Fruit fly (Drosophila melanogaster) whole organism, embryonic: ENCODE measurements around the gene Nse1.

Experiments
- ATbp ChIP-seq: fragments of 200-800 bp; sonication (Bioruptor generic); optimal IDR thresholded peaks from 2 replicates; lab custom pipeline; 2017; ENCODE audit warnings: missing biosample characterization, mild to moderate bottlenecking, missing genetic modification characterization, missing genetic modification reagents
- Awh ChIP-seq: fragments of 200-800 bp; sonication (Bioruptor generic); IDR thresholded peaks from 2 replicates; pipeline ENCODE4, ENCODE4 v1.3.6; 2022; ENCODE audit warnings: missing biosample characterization, missing genetic modification characterization
- B-H1 ChIP-seq: fragments of 200-800 bp; sonication (Bioruptor generic); IDR thresholded peaks from 3 replicates; pipeline ENCODE4 v1.3.6; 2022; ENCODE audit warnings: missing biosample characterization, missing genetic modification characterization
- CG13424 ChIP-seq: fragments of 200-800 bp; sonication (Bioruptor generic); optimal IDR thresholded peaks from 2 replicates; lab custom pipeline; 2019; ENCODE audit warnings: missing biosample characterization, mild to moderate bottlenecking, missing genetic modification characterization, moderate library complexity
- CG13775 ChIP-seq: fragments of 200-800 bp; sonication (Bioruptor generic); optimal IDR thresholded peaks from 3 replicates; lab custom pipeline; 2017; ENCODE audit warnings: missing biosample characterization, mild to moderate bottlenecking, missing genetic modification characterization
- CG14965 ChIP-seq: fragments of 200-800 bp; sonication (Bioruptor generic); optimal IDR thresholded peaks from 2 replicates; lab custom pipeline; 2016; ENCODE audit warnings: missing biosample characterization, missing genetic modification characterization, borderline replicate concordance
- CG1602 ChIP-seq: fragments of 200-800 bp; sonication (Bioruptor generic); optimal IDR thresholded peaks from 3 replicates; lab custom pipeline; 2016; ENCODE audit warnings: missing biosample characterization, missing genetic modification characterization
- CG17328 ChIP-seq: fragments of 200-800 bp; sonication (Bioruptor generic); IDR thresholded peaks from 2 replicates; pipeline ENCODE4 v1.3.6; 2022; ENCODE audit warnings: missing biosample characterization, missing genetic modification characterization
- CG17359 ChIP-seq: fragments of 200-800 bp; sonication (Bioruptor generic); optimal IDR thresholded peaks from 3 replicates; lab custom pipeline; 2018; ENCODE audit warnings: missing biosample characterization, mild to moderate bottlenecking, missing genetic modification characterization, moderate library complexity
- CG17568 ChIP-seq: fragments of 200-800 bp; sonication (Bioruptor generic); optimal IDR thresholded peaks from 2 replicates; lab custom pipeline; 2018; ENCODE audit warnings: missing biosample characterization, mild to moderate bottlenecking, missing genetic modification characterization, moderate library complexity
- CG2889 ChIP-seq: fragments of 200-800 bp; sonication (Bioruptor generic); IDR thresholded peaks from 3 replicates; pipeline ENCODE4 v1.3.6; 2022; ENCODE audit warnings: missing biosample characterization, missing genetic modification characterization
- CG34224 ChIP-seq: fragments of 200-800 bp; sonication (Bioruptor generic); IDR thresholded peaks from 3 replicates; pipeline ENCODE4 v1.3.6; 2022; ENCODE audit warnings: missing biosample characterization, missing genetic modification characterization; ENCODE audit not compliant: partially characterized antibody
- CG4282 ChIP-seq: fragments of 200-800 bp; sonication (Bioruptor generic); optimal IDR thresholded peaks from 2 replicates; lab custom pipeline; 2016; ENCODE audit warnings: missing biosample characterization, missing genetic modification characterization
- CG6683 ChIP-seq: fragments of 200-800 bp; sonication (Bioruptor generic); optimal IDR thresholded peaks from 2 replicates; lab custom pipeline; 2017; ENCODE audit warnings: missing biosample characterization, mild to moderate bottlenecking, missing genetic modification characterization, missing genetic modification reagents
- CG6689 ChIP-seq: fragments of 200-800 bp; sonication (Bioruptor generic); IDR thresholded peaks from 2 replicates; pipeline ENCODE4 v1.3.6; 2022; ENCODE audit warnings: missing biosample characterization, missing genetic modification characterization
- CG8281 ChIP-seq: fragments of 200-800 bp; sonication (Bioruptor generic); optimal IDR thresholded peaks from 2 replicates; lab custom pipeline; 2018; ENCODE audit warnings: missing biosample characterization, mild to moderate bottlenecking, missing genetic modification characterization, moderate library complexity
- Dbx ChIP-seq: fragments of 200-800 bp; sonication (Bioruptor generic); IDR thresholded peaks from 3 replicates; pipeline ENCODE4 v1.3.6; 2022; ENCODE audit warnings: missing biosample characterization, missing genetic modification characterization
- Deaf1 ChIP-seq: fragments of 200-800 bp; optimal IDR thresholded peaks from 3 replicates; lab custom pipeline; 2019; ENCODE audit warnings: missing biosample characterization, mild to moderate bottlenecking, missing genetic modification characterization, moderate library complexity
- ERR ChIP-seq: fragments of 200-800 bp; sonication (Bioruptor generic); optimal IDR thresholded peaks from 2 replicates; lab custom pipeline; 2016; ENCODE audit warnings: missing biosample characterization, missing genetic modification characterization
- Max ChIP-seq: fragments of 200-800 bp; sonication (Bioruptor generic); optimal IDR thresholded peaks from 2 replicates; lab custom pipeline; 2016; ENCODE audit warnings: missing biosample characterization, mild to moderate bottlenecking, missing genetic modification characterization
- PHDP ChIP-seq: fragments of 200-800 bp; sonication (Bioruptor generic); optimal IDR thresholded peaks from 3 replicates; lab custom pipeline; 2018; ENCODE audit warnings: missing biosample characterization, mild to moderate bottlenecking, missing genetic modification characterization, moderate library complexity
- Ravus ChIP-seq: fragments of 200-800 bp; sonication (Bioruptor generic); IDR thresholded peaks from 2 replicates; pipeline ENCODE4 v1.3.6; 2022; ENCODE audit warnings: missing biosample characterization, missing genetic modification characterization
- Scr ChIP-seq: fragments of 200-800 bp; sonication (Bioruptor generic); IDR thresholded peaks from 2 replicates; pipeline ENCODE4 v1.3.6; 2022; ENCODE audit warnings: missing biosample characterization, missing genetic modification characterization; ENCODE audit not compliant: partially characterized antibody
- Spps ChIP-seq: fragments of 200-800 bp; sonication (Bioruptor generic); optimal IDR thresholded peaks from 2 replicates; lab custom pipeline; 2018; ENCODE audit warnings: missing biosample characterization, mild to moderate bottlenecking, missing genetic modification characterization
- Taf1 ChIP-seq: fragments of 200-800 bp; sonication (Bioruptor generic); IDR thresholded peaks from 2 replicates; pipeline ENCODE4 v1.3.6; 2022; ENCODE audit warnings: missing biosample characterization, missing genetic modification characterization
- YL-1 ChIP-seq: fragments of 200-800 bp; sonication (Bioruptor generic); optimal IDR thresholded peaks from 3 replicates; lab custom pipeline; 2017; ENCODE audit warnings: missing biosample characterization, mild to moderate bottlenecking, missing genetic modification characterization
- aop ChIP-seq: fragments of 200-800 bp; sonication (Bioruptor generic); IDR thresholded peaks from 2 replicates; pipeline ENCODE4 v1.3.6; 2022; ENCODE audit warnings: missing biosample characterization, missing genetic modification characterization
- ato ChIP-seq: fragments of 200-800 bp; sonication (Bioruptor generic); IDR thresholded peaks from 2 replicates; pipeline ENCODE4 v1.3.6; 2022; ENCODE audit warnings: missing biosample characterization, missing genetic modification characterization; ENCODE audit not compliant: partially characterized antibody
- caup ChIP-seq: fragments of 200-800 bp; sonication (Bioruptor generic); optimal IDR thresholded peaks from 3 replicates; lab custom pipeline; 2017; ENCODE audit warnings: missing biosample characterization, mild to moderate bottlenecking, missing genetic modification characterization, moderate library complexity; ENCODE audit not compliant: severe bottlenecking
- dan ChIP-seq: fragments of 200-800 bp; sonication (Bioruptor generic); IDR thresholded peaks from 2 replicates; pipeline ENCODE4 v1.3.6; 2022; ENCODE audit warnings: missing biosample characterization, missing genetic modification characterization
- disco-r ChIP-seq: fragments of 200-800 bp; sonication (Bioruptor generic); optimal IDR thresholded peaks from 2 replicates; lab custom pipeline; 2016; ENCODE audit warnings: missing biosample characterization, missing genetic modification characterization
- ftz-f1 ChIP-seq: fragments of 200-800 bp; sonication (Bioruptor generic); optimal IDR thresholded peaks from 2 replicates; lab custom pipeline; 2016; ENCODE audit warnings: missing biosample characterization, missing genetic modification characterization
- gro ChIP-seq: fragments of 200-800 bp; sonication (Bioruptor generic); optimal IDR thresholded peaks from 2 replicates; lab custom pipeline; 2016; ENCODE audit warnings: missing biosample characterization, missing genetic modification characterization
- hbn ChIP-seq: fragments of 200-800 bp; sonication (Bioruptor generic); IDR thresholded peaks from 2 replicates; pipeline ENCODE4 v1.3.6; 2022; ENCODE audit warnings: missing biosample characterization, missing genetic modification characterization; ENCODE audit not compliant: partially characterized antibody
- inv ChIP-seq: fragments of 200-800 bp; sonication (Bioruptor generic); IDR thresholded peaks from 2 replicates; pipeline ENCODE4 v1.3.6; 2022; ENCODE audit warnings: missing biosample characterization, missing genetic modification characterization; ENCODE audit not compliant: partially characterized antibody
- kay ChIP-seq: fragments of 200-800 bp; sonication (Bioruptor generic); optimal IDR thresholded peaks from 2 replicates; lab custom pipeline; 2016; ENCODE audit warnings: missing biosample characterization, missing genetic modification characterization
- luna ChIP-seq: fragments of 200-800 bp; sonication (Bioruptor generic); optimal IDR thresholded peaks from 2 replicates; lab custom pipeline; 2016; ENCODE audit warnings: missing biosample characterization, missing genetic modification characterization
- mam ChIP-seq: fragments of 200-800 bp; sonication (Bioruptor generic); optimal IDR thresholded peaks from 3 replicates; lab custom pipeline; 2016; ENCODE audit warnings: missing biosample characterization, missing genetic modification characterization
- mld ChIP-seq: fragments of 200-800 bp; sonication (Bioruptor generic); IDR thresholded peaks from 3 replicates; pipeline ENCODE4 v1.3.6; 2022; ENCODE audit warnings: missing biosample characterization, missing genetic modification characterization; ENCODE audit not compliant: partially characterized antibody
- org-1 ChIP-seq: fragments of 200-800 bp; sonication (Bioruptor generic); optimal IDR thresholded peaks from 2 replicates; lab custom pipeline; 2017; ENCODE audit warnings: missing biosample characterization, missing genetic modification characterization
- peb ChIP-seq: fragments of 200-800 bp; sonication (Bioruptor generic); IDR thresholded peaks from 2 replicates; pipeline ENCODE4 v1.3.6; 2022; ENCODE audit warnings: missing biosample characterization, missing genetic modification characterization
- pita ChIP-seq: fragments of 200-800 bp; sonication (Bioruptor generic); optimal IDR thresholded peaks from 2 replicates; lab custom pipeline; 2017; ENCODE audit warnings: missing biosample characterization, mild to moderate bottlenecking, missing genetic modification characterization
- seq ChIP-seq: fragments of 200-800 bp; sonication (Bioruptor generic); IDR thresholded peaks from 2 replicates; pipeline ENCODE4 v1.3.6; 2022; ENCODE audit warnings: missing biosample characterization, missing genetic modification characterization
- slou ChIP-seq: fragments of 200-800 bp; sonication (Bioruptor generic); optimal IDR thresholded peaks from 3 replicates; lab custom pipeline; 2016; ENCODE audit warnings: missing biosample characterization, missing genetic modification characterization
- so ChIP-seq: fragments of 200-800 bp; sonication (Bioruptor generic); IDR thresholded peaks from 3 replicates; pipeline ENCODE4 v1.3.6; 2022; ENCODE audit warnings: missing biosample characterization, missing genetic modification characterization
- ssp ChIP-seq: fragments of 200-800 bp; sonication (Bioruptor generic); IDR thresholded peaks from 2 replicates; pipeline ENCODE4 v1.3.6; 2022; ENCODE audit warnings: missing biosample characterization, missing genetic modification characterization
- sug ChIP-seq: fragments of 200-800 bp; optimal IDR thresholded peaks from 2 replicates; lab custom pipeline; 2019; ENCODE audit warnings: missing biosample characterization, mild to moderate bottlenecking, missing genetic modification characterization, moderate library complexity
- ttk ChIP-seq: fragments of 200-800 bp; sonication (Bioruptor generic); IDR thresholded peaks from 2 replicates; pipeline ENCODE4 v2.1.2; 2022; ENCODE audit warnings: missing biosample characterization, missing genetic modification characterization
- unpg ChIP-seq: fragments of 200-800 bp; sonication (Bioruptor generic); optimal IDR thresholded peaks from 3 replicates; lab custom pipeline; 2018; ENCODE audit warnings: missing biosample characterization, mild to moderate bottlenecking, missing genetic modification characterization, moderate library complexity

Gene Nse1

dm6 chr2L:6647103-6647711, 30.2 kb downstream of the Nse1 start (continued):
- 0 out of 2 replicates have a peak, but pooled peaks have one; percentile 26 for TF ChIP-seq ato
- peak; percentile 94 for TF ChIP-seq peb (GFP tag; lab: Robert Waterston, UW)
- peak; percentile 99 for TF ChIP-seq CG17568 (GFP tag; lab: Kevin White, UChicago)
- TF ChIP-seq pita (GFP tag; lab: Kevin White, UChicago): no peak
- peak; percentile 99 for TF ChIP-seq PHDP (tag; lab: Kevin White, UChicago)
- peak; percentile 85 for TF ChIP-seq CG14965
- TF ChIP-seq ATbp (GFP tag; lab: Kevin White, UChicago): peak; percentile 99
- TF ChIP-seq Deaf1 (tag; lab: Kevin White, UChicago): peak; percentile 85
- TF ChIP-seq Awh (GFP tag; lab: Robert Waterston, UW): peak; percentile 98
- TF ChIP-seq Taf1 (GFP tag; lab: Robert Waterston, UW): peak; percentile 88
- TF ChIP-seq Ravus (GFP tag; lab: Robert Waterston, UW): peak; percentile 91
- peak; percentile 95 for TF ChIP-seq sug (tag; lab: Kevin White, UChicago)
- peak; percentile 98 for TF ChIP-seq org-1
- peak; percentile 97 for TF ChIP-seq so (GFP tag; lab: Robert Waterston, UW)
- TF ChIP-seq inv: peak; percentile 23; the same call in 1 of the 2 replicates
- TF ChIP-seq CG17359 (tag; lab: Kevin White, UChicago): peak; percentile 99
- peak; percentile 97 for TF ChIP-seq ttk
- TF ChIP-seq Spps (tag; lab: Kevin White, UChicago): peak; percentile 97
- TF ChIP-seq mam: peak; percentile 98
- peak; percentile 98 for TF ChIP-seq gro (GFP tag; lab: Kevin White, UChicago)
- peak; percentile 97 for TF ChIP-seq Max (GFP tag; lab: Kevin White, UChicago)
- TF ChIP-seq aop (GFP tag; lab: Robert Waterston, UW): peak; percentile 86
- peak; percentile 94 for TF ChIP-seq CG6683 (GFP tag; lab: Kevin White, UChicago)
- TF ChIP-seq CG1602 (GFP tag; lab: Kevin White, UChicago): peak; percentile 98
- 0 out of 2 replicates have a peak, but pooled peaks have one; percentile 17 for TF ChIP-seq hbn (GFP tag; lab: Robert Waterston, UW)
- TF ChIP-seq B-H1 (GFP tag; lab: Robert Waterston, UW): peak; percentile 97
- peak; percentile 98 for TF ChIP-seq CG17328 (GFP tag; lab: Robert Waterston, UW)
- peak; percentile 93 for TF ChIP-seq CG2889
- peak; percentile 92 for TF ChIP-seq CG8281 (tag; lab: Kevin White, UChicago)
- peak; percentile 98 for TF ChIP-seq CG4282
- peak; percentile 87 for TF ChIP-seq ssp (GFP tag; lab: Robert Waterston, UW)
- TF ChIP-seq YL-1 (GFP tag; lab: Kevin White, UChicago): peak; percentile 96
- TF ChIP-seq unpg (GFP tag; lab: Kevin White, UChicago): peak; percentile 99
- TF ChIP-seq CG13424: peak; percentile 98
- TF ChIP-seq slou (GFP tag; lab: Kevin White, UChicago): peak; percentile 93
- peak; percentile 95 for TF ChIP-seq Dbx
- no peak for TF ChIP-seq CG34224
- TF ChIP-seq caup (GFP tag; lab: Kevin White, UChicago): peak; percentile 97
- TF ChIP-seq kay (GFP tag; lab: Kevin White, UChicago): peak; percentile 96
- TF ChIP-seq CG13775: peak; percentile 96
- peak; percentile 73 for TF ChIP-seq ftz-f1 (GFP tag; lab: Kevin White, UChicago)
- peak; percentile 93 for TF ChIP-seq luna (GFP tag; lab: Kevin White, UChicago)
- peak; percentile 98 for TF ChIP-seq seq (GFP tag; lab: Robert Waterston, UW)
- peak; percentile 46; the same call in 1 of the 2 replicates for TF ChIP-seq Scr (GFP tag; lab: Robert Waterston, UW)
- peak; percentile 88 for TF ChIP-seq dan (GFP tag; lab: Robert Waterston, UW)
- TF ChIP-seq CG6689: peak; percentile 98
- TF ChIP-seq ERR (GFP tag; lab: Kevin White, UChicago): peak; percentile 98
- peak; percentile 98 for TF ChIP-seq disco-r (GFP tag; lab: Kevin White, UChicago)
- TF ChIP-seq mld (GFP tag; lab: Robert Waterston, UW): no peak
